Worm (Caenorhabditis elegans): Measurements from ENCODE around the gene T19C3.7.

- no peak for TF ChIP-seq egl-27 (tag; optimal IDR thresholded peaks at IDR 0.05)
- TF ChIP-seq lin-15B (tag; optimal IDR thresholded peaks at IDR 0.05): no peak
- TF ChIP-seq sup-37 (GFP tag; optimal IDR thresholded peaks at IDR 0.05): no peak
- no peak for TF ChIP-seq efl-1 (optimal IDR thresholded peaks at IDR 0.05)
- TF ChIP-seq efl-1 (GFP tag; optimal IDR thresholded peaks at IDR 0.05 in 1 of 2): no peak
These were observed at the start of gene T19C3.7 for ce11 chrIII:636067-636466.

All from whole organism, L1 larva.